Fruit fly (Drosophila melanogaster): ENCODE data around the gene CG4297.

Gene CG4297

dm6 chr2L:421119-421821, 50.7 kb downstream of the CG4297 start, which contains the start of the genes CG11885 and CG13692 (continued):
- TF ChIP-seq Eip75B (GFP tag; optimal IDR thresholded peaks at IDR 0.05) (no peak), achi (GFP tag; optimal IDR thresholded peaks at IDR 0.05) (no peak), dac (GFP tag; optimal IDR thresholded peaks at IDR 0.05) (no peak), fd85E (GFP tag; optimal IDR thresholded peaks at IDR 0.05) (no peak), Ets96B (tag; optimal IDR thresholded peaks at IDR 0.05) (no peak), CG15336 (GFP tag; IDR thresholded peaks at IDR 0.05) (no peak), Eip93F (GFP tag; optimal IDR thresholded peaks at IDR 0.05) (no peak), CG31627 (GFP tag; optimal IDR thresholded peaks at IDR 0.05) (peak; percentile 15), CG8119 (GFP tag; IDR thresholded peaks at IDR 0.05) (no peak), CG3032 (tag; optimal IDR thresholded peaks at IDR 0.05) (no peak), Gug (GFP tag; IDR thresholded peaks at IDR 0.05) (no peak), CG16779 (tag; optimal IDR thresholded peaks at IDR 0.05) (no peak), CG6808 (GFP tag; optimal IDR thresholded peaks at IDR 0.05) (no peak), Lpt (GFP tag; optimal IDR thresholded peaks at IDR 0.05) (no peak), CG3919 (GFP tag; optimal IDR thresholded peaks at IDR 0.05) (peak; percentile 38), CG8319 (GFP tag; optimal IDR thresholded peaks at IDR 0.05) (no peak), Met (GFP tag; optimal IDR thresholded peaks at IDR 0.05) (peak; percentile 5), CG32006 (GFP tag; optimal IDR thresholded peaks at IDR 0.05) (no peak), CG11902 (GFP tag; optimal IDR thresholded peaks at IDR 0.05) (no peak), CG8632 (GFP tag; optimal IDR thresholded peaks at IDR 0.05) (no peak), Sox102F (GFP tag; optimal IDR thresholded peaks at IDR 0.05) (no peak), CG6792 (GFP tag; optimal IDR thresholded peaks at IDR 0.05) (no peak), CG7368 (GFP tag; optimal IDR thresholded peaks at IDR 0.05) (no peak), CG34406 (GFP tag; optimal IDR thresholded peaks at IDR 0.05) (no peak), CG4318 (GFP tag; optimal IDR thresholded peaks at IDR 0.05) (no peak), CG9139 (GFP tag; optimal IDR thresholded peaks at IDR 0.05) (no peak), acj6 (GFP tag; optimal IDR thresholded peaks at IDR 0.05) (peak; percentile 15), CG6276 (GFP tag; optimal IDR thresholded peaks at IDR 0.05) (no peak), esn (GFP tag; optimal IDR thresholded peaks at IDR 0.05) (peak; percentile 44), CG10631 (GFP tag; optimal IDR thresholded peaks at IDR 0.05) (no peak), CG6163 (GFP tag; IDR thresholded peaks at IDR 0.05) (no peak)

DNA sequence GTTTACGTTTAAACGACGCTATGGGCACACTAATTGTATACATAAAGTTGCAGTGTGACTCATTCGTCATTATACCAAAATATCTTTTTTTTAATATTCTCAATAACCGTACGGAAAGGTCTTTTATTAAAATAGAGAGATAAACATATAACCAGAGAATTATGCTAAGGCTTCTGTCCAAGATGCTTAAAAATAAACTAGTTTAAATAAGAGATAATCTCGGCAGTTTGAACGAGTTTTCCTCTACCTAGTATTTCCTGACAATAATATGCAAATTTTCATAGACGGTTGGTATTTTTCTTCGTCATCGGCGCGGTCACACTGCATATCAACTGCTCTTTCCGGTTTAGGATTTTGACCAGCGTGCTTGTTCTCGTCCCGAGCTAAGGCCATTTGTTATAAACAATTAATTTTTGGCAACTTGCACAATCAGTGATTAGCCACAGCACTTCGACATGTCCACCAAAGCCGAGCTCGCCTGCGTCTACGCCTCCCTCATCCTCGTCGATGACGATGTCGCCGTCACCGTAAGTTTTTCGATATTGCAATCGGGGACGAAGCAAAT, 52.3 kb downstream of the CG4297 start, which contains the start of the genes CG13690 and RpLP1:
Gene CG13690, minus strand, starts transcription at position 33 of the 565 bp plus-strand sequence.
Gene RpLP1, plus strand, starts transcription at position 333 of the 565 bp plus-strand sequence.
- TF ChIP-seq esn (GFP tag; optimal IDR thresholded peaks at IDR 0.05) (peak; percentile 86), OdsH (GFP tag; optimal IDR thresholded peaks at IDR 0.05) (peak; percentile 61), Blimp-1 (GFP tag; optimal IDR thresholded peaks at IDR 0.05) (peak; percentile 42), CG4318 (GFP tag; optimal IDR thresholded peaks at IDR 0.05) (no peak), CG31627 (GFP tag; optimal IDR thresholded peaks at IDR 0.05) (peak; percentile 42), ss (GFP tag; optimal IDR thresholded peaks at IDR 0.05) (peak; percentile 73 to 82), Sox102F (GFP tag; optimal IDR thresholded peaks at IDR 0.05) (peak; percentile 77), Ets21C (GFP tag; optimal IDR thresholded peaks at IDR 0.05) (peak; percentile 32), CG6854 (GFP tag; optimal IDR thresholded peaks at IDR 0.05) (peak; percentile 90), Gug (GFP tag; IDR thresholded peaks at IDR 0.05) (no peak), CG6276 (GFP tag; optimal IDR thresholded peaks at IDR 0.05) (no peak), net (GFP tag; optimal IDR thresholded peaks at IDR 0.05) (peak; percentile 76), CG32006 (GFP tag; optimal IDR thresholded peaks at IDR 0.05) (peak; percentile 12), lz (GFP tag; optimal IDR thresholded peaks at IDR 0.05) (peak; percentile 69), Lpt (GFP tag; optimal IDR thresholded peaks at IDR 0.05) (no peak), Sox14 (GFP tag; optimal IDR thresholded peaks at IDR 0.05) (peak; percentile 66), vri (GFP tag; optimal IDR thresholded peaks at IDR 0.05) (peak; percentile 78), Eip78C (GFP tag) (peak; percentile 94), Smox (GFP tag; optimal IDR thresholded peaks at IDR 0.05) (peak; percentile 68), CG11902 (GFP tag; optimal IDR thresholded peaks at IDR 0.05) (no peak), CG10669 (GFP tag; optimal IDR thresholded peaks at IDR 0.05) (peak; percentile 43), Met (GFP tag; optimal IDR thresholded peaks at IDR 0.05) (peak; percentile 76), CG10631 (GFP tag; optimal IDR thresholded peaks at IDR 0.05) (no peak), acj6 (GFP tag; optimal IDR thresholded peaks at IDR 0.05) (peak; percentile 61), CG6163 (GFP tag; IDR thresholded peaks at IDR 0.05) (peak; percentile 49), CG11762 (GFP tag; optimal IDR thresholded peaks at IDR 0.05; ENCODE audit: insufficient read depth) (peak; percentile 36), CG9139 (GFP tag; optimal IDR thresholded peaks at IDR 0.05) (peak; percentile 64), topi (GFP tag; optimal IDR thresholded peaks at IDR 0.05) (peak; percentile 73), CG3032 (tag; optimal IDR thresholded peaks at IDR 0.05) (peak; percentile 56), salr (GFP tag; optimal IDR thresholded peaks at IDR 0.05) (peak; percentile 4 to 38), eg (GFP tag; IDR thresholded peaks at IDR 0.05) (peak; percentile 63; the same call in 2 of the 3 replicates), CG6808 (GFP tag; optimal IDR thresholded peaks at IDR 0.05) (peak; percentile 71)

Measured in whole organism, prepupa.